Worm (Caenorhabditis elegans) whole organism, mixed stage, embryonic: ENCODE data around the gene math-33.

Experiments used
- M03D4.4 ChIP-seq: sonication (generic microtip); optimal IDR thresholded peaks from 2 replicates; lab custom pipeline; 2017; ENCODE audit warnings: mild to moderate bottlenecking, missing genetic modification characterization, missing compliant biosample characterization
- blmp-1 ChIP-seq: fragments of 150-350 bp; optimal IDR thresholded peaks from 2 replicates; lab custom pipeline; 2014; ENCODE audit warnings: missing biosample characterization, missing genetic modification characterization
- ceh-39 ChIP-seq: fragments of 150-350 bp; optimal IDR thresholded peaks from 2 replicates; lab custom pipeline; 2014; ENCODE audit warnings: missing biosample characterization, missing genetic modification characterization
- ceh-43 ChIP-seq: fragments of 200-800 bp; sonication (Bioruptor generic); optimal IDR thresholded peaks from 2 replicates; lab custom pipeline; 2018; ENCODE audit warnings: mild to moderate bottlenecking, missing genetic modification characterization, moderate library complexity, missing compliant biosample characterization
- ceh-83 ChIP-seq: fragments of 200-800 bp; sonication (Bioruptor generic); optimal IDR thresholded peaks from 2 replicates; lab custom pipeline; 2018; ENCODE audit warnings: mild to moderate bottlenecking, missing genetic modification characterization, missing compliant biosample characterization
- cnd-1 ChIP-seq: fragments of 200-800 bp; sonication (Bioruptor generic); optimal IDR thresholded peaks from 2 replicates; lab custom pipeline; 2018; ENCODE audit warnings: mild to moderate bottlenecking, missing genetic modification characterization, missing compliant biosample characterization
- drap-1 ChIP-seq: fragments of 200-800 bp; sonication (Bioruptor generic); optimal IDR thresholded peaks from 3 replicates; lab custom pipeline; 2018; ENCODE audit warnings: mild to moderate bottlenecking, missing genetic modification characterization, missing compliant biosample characterization
- elt-3 ChIP-seq: fragments of 150-350 bp; optimal IDR thresholded peaks from 2 replicates; lab custom pipeline; 2014; ENCODE audit warnings: missing biosample characterization, missing genetic modification characterization
- flh-1 ChIP-seq: fragments of 200-800 bp; sonication (Bioruptor generic); optimal IDR thresholded peaks from 2 replicates; lab custom pipeline; 2018; ENCODE audit warnings: mild to moderate bottlenecking, missing genetic modification characterization, moderate library complexity, missing compliant biosample characterization
- ham-2 ChIP-seq: fragments of 200-800 bp; sonication (Bioruptor generic); optimal IDR thresholded peaks from 2 replicates; lab custom pipeline; 2018; ENCODE audit warnings: mild to moderate bottlenecking, missing genetic modification characterization, missing compliant biosample characterization
- hlh-1 ChIP-seq: fragments of 150-350 bp; optimal IDR thresholded peaks from 2 replicates; lab custom pipeline; 2014; ENCODE audit warnings: missing biosample characterization, missing genetic modification reagents, missing genetic modification characterization
- lin-13 ChIP-seq: fragments of 150-350 bp; optimal IDR thresholded peaks from 2 replicates; lab custom pipeline; 2014; ENCODE audit warnings: missing biosample characterization, missing genetic modification characterization
- lin-32 ChIP-seq: fragments of 200-800 bp; sonication (Bioruptor generic); optimal IDR thresholded peaks from 2 replicates; lab custom pipeline; 2018; ENCODE audit warnings: mild to moderate bottlenecking, missing genetic modification characterization, missing compliant biosample characterization
- lsy-2 ChIP-seq: fragments of 150-350 bp; optimal IDR thresholded peaks from 2 replicates; lab custom pipeline; 2014; ENCODE audit warnings: missing biosample characterization, missing genetic modification characterization
- mab-5 ChIP-seq: fragments of 150-350 bp; optimal IDR thresholded peaks from 2 replicates; lab custom pipeline; 2014; ENCODE audit warnings: missing biosample characterization, missing genetic modification characterization
- mep-1 ChIP-seq: fragments of 150-350 bp; optimal IDR thresholded peaks from 2 replicates; lab custom pipeline; 2017; ENCODE audit warnings: missing biosample characterization, missing genetic modification reagents, missing genetic modification characterization, inconsistent platforms
- mls-2 ChIP-seq: sonication (generic microtip); optimal IDR thresholded peaks from 2 replicates; lab custom pipeline; 2016; ENCODE audit warnings: mild to moderate bottlenecking, missing genetic modification characterization, moderate library complexity, missing compliant biosample characterization
- nhr-2 ChIP-seq: fragments of 150-350 bp; optimal IDR thresholded peaks from 2 replicates; lab custom pipeline; 2014; ENCODE audit warnings: missing biosample characterization, missing genetic modification characterization
- nhr-237 ChIP-seq: fragments of 150-350 bp; optimal IDR thresholded peaks from 2 replicates; lab custom pipeline; 2014; ENCODE audit warnings: missing biosample characterization, missing genetic modification characterization
- nhr-28 ChIP-seq: fragments of 150-350 bp; optimal IDR thresholded peaks from 2 replicates; lab custom pipeline; 2014; ENCODE audit warnings: missing biosample characterization, missing genetic modification characterization
- pha-4 ChIP-seq: fragments of 150-350 bp; optimal IDR thresholded peaks from 2 replicates; lab custom pipeline; 2018; ENCODE audit warnings: missing biosample characterization, missing genetic modification reagents, missing genetic modification characterization
- sem-2 ChIP-seq: fragments of 200-800 bp; sonication (Bioruptor generic); optimal IDR thresholded peaks from 2 replicates; lab custom pipeline; 2018; ENCODE audit warnings: mild to moderate bottlenecking, missing genetic modification characterization, missing compliant biosample characterization
- snpc-4 ChIP-seq: fragments of 150-350 bp; optimal IDR thresholded peaks from 2 replicates; lab custom pipeline; 2014; ENCODE audit warnings: missing biosample characterization, missing genetic modification characterization
- sptf-1 ChIP-seq: sonication (generic microtip); optimal IDR thresholded peaks from 2 replicates; lab custom pipeline; 2017; ENCODE audit warnings: mild to moderate bottlenecking, missing genetic modification characterization, moderate library complexity, missing compliant biosample characterization
- tbx-8 ChIP-seq: fragments of 200-800 bp; sonication (Bioruptor generic); optimal IDR thresholded peaks from 2 replicates; lab custom pipeline; 2018; ENCODE audit warnings: mild to moderate bottlenecking, missing genetic modification characterization, moderate library complexity, missing compliant biosample characterization
- unc-120 ChIP-seq: sonication (generic microtip); optimal IDR thresholded peaks from 2 replicates; lab custom pipeline; 2017; ENCODE audit warnings: missing genetic modification characterization, missing compliant biosample characterization; ENCODE audit not compliant: poor library complexity, severe bottlenecking
- unc-39 ChIP-seq: fragments of 150-350 bp; optimal IDR thresholded peaks from 2 replicates; lab custom pipeline; 2014; ENCODE audit warnings: missing biosample characterization, missing genetic modification characterization
- unc-62 ChIP-seq: fragments of 150-350 bp; optimal IDR thresholded peaks from 2 replicates; lab custom pipeline; 2014; ENCODE audit warnings: missing biosample characterization, missing genetic modification reagents, missing genetic modification characterization
- zip-8 ChIP-seq: fragments of 150-350 bp; optimal IDR thresholded peaks from 2 replicates; lab custom pipeline; 2014; ENCODE audit warnings: missing biosample characterization, missing genetic modification characterization

The math-33 gene

DNA sequence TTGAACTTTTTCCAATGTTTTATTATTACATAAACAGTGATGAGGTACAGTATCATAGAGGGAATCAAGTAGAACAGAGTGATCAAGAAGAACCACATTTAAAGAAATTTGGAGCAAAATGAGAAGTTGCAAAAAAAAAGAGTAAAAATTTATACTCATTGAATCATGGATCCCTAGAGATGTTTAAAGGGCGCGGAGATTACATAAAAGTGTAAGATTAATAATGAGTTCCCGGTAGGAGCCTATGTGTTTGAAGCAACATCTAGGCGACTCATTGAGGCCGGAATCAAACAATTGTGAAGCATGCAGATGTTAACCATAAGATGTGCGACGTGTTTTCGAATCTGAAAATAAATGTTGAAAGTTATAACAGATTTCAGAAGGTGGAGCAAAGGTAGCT, 38.6 kb downstream of the math-33 start, which contains the start of gene srg-39:
TSS of gene srg-39 (minus strand) at position 101 of the 400 bp plus-strand sequence.
- TF ChIP-seq zip-8 (tag; lab: Kevin White, UChicago) (no peak), ceh-43 (GFP tag; lab: Kevin White, UChicago) (no peak), mls-2 (tag; lab: Kevin White, UChicago) (no peak), elt-3 (tag; lab: Kevin White, UChicago) (no peak), nhr-237 (tag; lab: Kevin White, UChicago) (no peak)
- TF ChIP-seq, all 35 proteins: peak for 0

DNA sequence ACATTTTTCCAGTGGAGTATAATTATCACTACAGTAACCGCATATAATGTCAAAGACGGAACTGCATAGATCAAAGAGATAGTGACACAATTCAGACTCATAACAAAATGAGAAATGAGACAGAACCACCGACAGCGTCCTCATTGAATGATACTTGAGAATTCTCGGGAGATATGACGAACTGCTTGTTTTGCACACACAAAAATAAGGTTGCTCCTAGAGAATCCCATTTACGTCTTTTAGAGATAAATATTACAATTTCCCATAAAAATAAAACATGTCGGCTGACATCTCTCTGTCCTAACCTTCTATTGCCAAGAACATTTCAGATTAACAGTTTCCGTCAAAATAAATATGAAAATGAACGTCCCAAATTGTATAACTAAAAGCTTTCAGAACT, 41.8 kb downstream of the math-33 start, which contains the start of gene srg-38:
TSS of gene srg-38 (minus strand) at position 101 of the 400 bp plus-strand sequence.
- no peak for TF ChIP-seq ceh-39 (tag; lab: Kevin White, UChicago)
- TF ChIP-seq ceh-83 (GFP tag; lab: Kevin White, UChicago) = no peak
- TF ChIP-seq flh-1 = no peak
- TF ChIP-seq zip-8 (tag; lab: Kevin White, UChicago) = no peak
- no peak for TF ChIP-seq elt-3 (tag; lab: Kevin White, UChicago)
- TF ChIP-seq lin-32 = no peak
- TF ChIP-seq drap-1 (GFP tag; lab: Kevin White, UChicago) = no peak
- no peak for TF ChIP-seq ceh-43 (GFP tag; lab: Kevin White, UChicago)
- TF ChIP-seq mep-1 (tag; lab: Kevin White, UChicago) = no peak
- TF ChIP-seq lin-13 (tag; lab: Kevin White, UChicago) = no peak
- TF ChIP-seq pha-4 (tag; lab: Kevin White, UChicago) = no peak
- TF ChIP-seq blmp-1 = no peak
- TF ChIP-seq snpc-4 (tag; lab: Kevin White, UChicago) = no peak
- TF ChIP-seq lsy-2 (tag; lab: Kevin White, UChicago) = no peak
- TF ChIP-seq nhr-2 (tag; lab: Kevin White, UChicago) = no peak
- TF ChIP-seq, all 35 proteins: peak for 0

DNA sequence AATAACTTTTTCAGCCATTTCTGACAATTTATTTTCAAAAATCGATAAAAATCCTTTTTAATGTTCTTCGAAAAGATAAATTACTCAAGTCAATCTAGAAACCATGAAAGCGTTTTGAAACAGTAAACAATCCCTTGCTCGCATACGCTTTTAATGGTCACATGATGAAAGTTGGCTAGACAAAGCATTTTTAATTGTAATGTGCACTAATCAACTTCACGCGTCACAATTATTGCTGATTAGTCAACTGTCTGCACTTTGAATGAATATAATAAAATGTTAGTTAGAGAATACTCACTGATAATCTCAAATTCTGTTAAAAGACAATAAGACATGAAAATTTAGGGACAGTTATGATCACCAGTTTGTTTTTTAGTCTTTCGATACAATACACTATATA, 42.9 kb downstream of the math-33 start:
- TF ChIP-seq blmp-1 (no peak), M03D4.4 (no peak), nhr-28 (tag; lab: Kevin White, UChicago) (no peak), lsy-2 (tag; lab: Kevin White, UChicago) (no peak), unc-62 (no peak), sptf-1 (tag; lab: Kevin White, UChicago) (no peak), cnd-1 (no peak), tbx-8 (GFP tag; lab: Kevin White, UChicago) (no peak), mep-1 (tag; lab: Kevin White, UChicago) (no peak), unc-120 (tag; lab: Kevin White, UChicago) (no peak), pha-4 (tag; lab: Kevin White, UChicago) (no peak), hlh-1 (tag; lab: Kevin White, UChicago) (no peak), sem-2 (GFP tag; lab: Kevin White, UChicago) (no peak), nhr-237 (tag; lab: Kevin White, UChicago) (no peak), flh-1 (no peak), elt-3 (tag; lab: Kevin White, UChicago) (no peak), ham-2 (GFP tag; lab: Kevin White, UChicago) (no peak), ceh-83 (GFP tag; lab: Kevin White, UChicago) (no peak)

DNA sequence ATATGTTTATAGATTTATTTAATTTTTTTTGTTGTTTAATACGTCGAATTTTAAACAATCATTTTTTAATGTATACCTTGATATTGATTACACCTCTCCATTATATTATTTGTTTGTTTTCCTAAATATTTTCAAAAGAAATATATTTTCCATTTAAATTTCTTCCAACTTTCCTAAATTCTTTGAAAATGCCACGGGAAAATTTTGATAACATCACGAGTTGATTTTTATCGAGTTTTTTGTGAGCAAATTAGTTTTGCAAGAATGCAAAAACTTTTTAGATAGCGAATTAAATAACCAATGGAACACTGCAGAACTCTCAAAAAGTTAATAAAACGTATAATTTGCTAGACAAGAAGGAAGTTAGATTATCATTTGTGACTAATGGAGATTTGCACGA, 44.2 kb downstream of the math-33 start, which contains the start of gene srg-42:
TSS of gene srg-42 (minus strand) at position 101 of the 400 bp plus-strand sequence.
- TF ChIP-seq elt-3 (tag; lab: Kevin White, UChicago) (no peak), zip-8 (tag; lab: Kevin White, UChicago) (no peak), unc-62 (no peak), nhr-28 (tag; lab: Kevin White, UChicago) (no peak), hlh-1 (tag; lab: Kevin White, UChicago) (no peak), ham-2 (GFP tag; lab: Kevin White, UChicago) (no peak), ceh-39 (tag; lab: Kevin White, UChicago) (no peak), mab-5 (tag; lab: Kevin White, UChicago) (no peak), M03D4.4 (no peak), cnd-1 (no peak), snpc-4 (tag; lab: Kevin White, UChicago) (no peak), sptf-1 (tag; lab: Kevin White, UChicago) (no peak)
- TF ChIP-seq, all 35 proteins: peak for 0

DNA sequence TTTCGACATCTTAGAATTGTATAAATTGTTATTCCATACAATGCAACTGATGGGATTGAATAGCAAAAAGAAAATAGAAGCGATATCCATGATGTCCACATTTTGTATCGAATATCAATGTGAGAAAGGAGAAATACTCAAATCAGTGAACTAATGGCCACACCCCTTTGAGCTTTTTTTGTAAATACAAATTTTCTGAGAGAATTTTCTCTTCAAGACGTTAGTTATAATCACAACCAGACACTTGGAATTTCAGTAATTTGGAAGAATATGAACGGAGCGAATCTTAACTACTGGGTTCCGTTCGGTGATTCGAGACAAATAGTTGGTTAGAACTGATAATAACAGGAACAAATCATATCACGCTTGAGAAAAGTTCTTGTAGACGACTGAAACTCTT, 48.1 kb downstream of the math-33 start, which contains the start of gene srg-41:
TSS of gene srg-41 (minus strand) at position 101 of the 400 bp plus-strand sequence.
- no peak for TF ChIP-seq lin-32
- no peak for TF ChIP-seq unc-39 (tag; lab: Kevin White, UChicago)
